Worm (Caenorhabditis elegans) whole organism, L3 larva: Measurements from ENCODE around the gene brp-1.

Source experiments
- R02D3.7 ChIP-seq: fragments of 150-350 bp; optimal IDR thresholded peaks from 2 replicates; lab custom pipeline; 2014; ENCODE audit warnings: missing biosample characterization, missing genetic modification characterization
- ZK546.5 ChIP-seq: sonication (generic microtip); optimal IDR thresholded peaks from 2 replicates; lab custom pipeline; 2017; ENCODE audit warnings: missing biosample characterization, missing genetic modification characterization
- aly-2 ChIP-seq: fragments of 150-350 bp; optimal IDR thresholded peaks from 2 replicates; lab custom pipeline; 2014; ENCODE audit warnings: missing biosample characterization, missing genetic modification characterization
- ama-1 ChIP-seq: fragments of 150-350 bp; optimal IDR thresholded peaks from 2 replicates; lab custom pipeline; 2018
- ceh-16 ChIP-seq: sonication (generic microtip); optimal IDR thresholded peaks from 2 replicates; lab custom pipeline; 2017; ENCODE audit warnings: missing biosample characterization, missing genetic modification characterization
- ceh-28 ChIP-seq: fragments of 150-350 bp; optimal IDR thresholded peaks from 2 replicates; lab custom pipeline; 2014; ENCODE audit warnings: missing biosample characterization, missing genetic modification reagents, missing genetic modification characterization
- ceh-9 ChIP-seq: sonication (generic microtip); optimal IDR thresholded peaks from 2 replicates; lab custom pipeline; 2018; ENCODE audit warnings: missing biosample characterization, missing genetic modification characterization
- daf-12 ChIP-seq: fragments of 150-350 bp; optimal IDR thresholded peaks from 2 replicates; lab custom pipeline; 2014; ENCODE audit warnings: missing biosample characterization, missing genetic modification reagents, missing genetic modification characterization
- egl-27 ChIP-seq: sonication (generic microtip); optimal IDR thresholded peaks from 4 replicates; lab custom pipeline; 2017; ENCODE audit warnings: missing biosample characterization, missing genetic modification reagents, missing genetic modification characterization
- egl-5 ChIP-seq: fragments of 150-350 bp; optimal IDR thresholded peaks from 2 replicates; lab custom pipeline; 2017; ENCODE audit warnings: missing biosample characterization, missing genetic modification reagents, missing genetic modification characterization, inconsistent platforms
- elt-2 ChIP-seq: sonication (generic microtip); optimal IDR thresholded peaks from 2 replicates; lab custom pipeline; 2016; ENCODE audit warnings: missing genetic modification reagents, mild to moderate bottlenecking, missing genetic modification characterization, missing compliant biosample characterization
- eor-1 ChIP-seq, 2 experiments: fragments of 150-350 bp; optimal IDR thresholded peaks; 2 replicates each; lab custom pipeline; 2014 to 2018; ENCODE audit warnings: missing biosample characterization in 2 of 2, missing genetic modification characterization in 2 of 2
- fkh-10 ChIP-seq: sonication (generic microtip); optimal IDR thresholded peaks from 2 replicates; lab custom pipeline; 2017; ENCODE audit warnings: missing biosample characterization, missing genetic modification reagents, missing genetic modification characterization
- hmg-11 ChIP-seq: sonication (generic microtip); optimal IDR thresholded peaks from 2 replicates; lab custom pipeline; 2016; ENCODE audit warnings: missing genetic modification characterization, missing compliant biosample characterization
- jun-1 ChIP-seq: fragments of 150-350 bp; optimal IDR thresholded peaks from 2 replicates; lab custom pipeline; 2014; ENCODE audit warnings: missing biosample characterization, missing genetic modification reagents, missing genetic modification characterization
- lin-15B ChIP-seq: fragments of 150-350 bp; optimal IDR thresholded peaks from 2 replicates; lab custom pipeline; 2014; ENCODE audit warnings: missing biosample characterization, missing genetic modification characterization
- lsy-12 ChIP-seq: sonication (generic microtip); optimal IDR thresholded peaks from 2 replicates; lab custom pipeline; 2016; ENCODE audit warnings: mild to moderate bottlenecking, missing genetic modification characterization, missing compliant biosample characterization
- mdl-1 ChIP-seq: fragments of 150-350 bp; optimal IDR thresholded peaks from 2 replicates; lab custom pipeline; 2014; ENCODE audit warnings: missing biosample characterization, missing genetic modification characterization
- mml-1 ChIP-seq: fragments of 150-350 bp; sonication (generic microtip); optimal IDR thresholded peaks from 3 replicates; lab custom pipeline; 2014; ENCODE audit warnings: missing biosample characterization, missing genetic modification characterization
- nfya-1 ChIP-seq: sonication (generic microtip); optimal IDR thresholded peaks from 2 replicates; lab custom pipeline; 2017; ENCODE audit warnings: missing genetic modification characterization, mild to moderate bottlenecking, missing compliant biosample characterization, antibody characterized with exemption, moderate library complexity; ENCODE audit not compliant: insufficient read depth
- nhr-12 ChIP-seq: fragments of 150-350 bp; optimal IDR thresholded peaks from 2 replicates; lab custom pipeline; 2014; ENCODE audit warnings: missing biosample characterization, missing genetic modification characterization
- nhr-23 ChIP-seq: fragments of 150-350 bp; optimal IDR thresholded peaks from 2 replicates; lab custom pipeline; 2014; ENCODE audit warnings: missing biosample characterization, missing genetic modification reagents, missing genetic modification characterization
- nhr-237 ChIP-seq: fragments of 150-350 bp; optimal IDR thresholded peaks from 2 replicates; lab custom pipeline; 2014; ENCODE audit warnings: missing biosample characterization, missing genetic modification characterization
- nhr-25 ChIP-seq: sonication (generic microtip); optimal IDR thresholded peaks from 2 replicates; lab custom pipeline; 2017; ENCODE audit warnings: missing biosample characterization, missing genetic modification characterization
- nhr-43 ChIP-seq: sonication (generic microtip); optimal IDR thresholded peaks from 2 replicates; lab custom pipeline; 2016; ENCODE audit warnings: mild to moderate bottlenecking, missing genetic modification characterization, missing compliant biosample characterization; ENCODE audit not compliant: poor library complexity, severe bottlenecking
- nhr-67 ChIP-seq: fragments of 150-350 bp; optimal IDR thresholded peaks from 2 replicates; lab custom pipeline; 2014; ENCODE audit warnings: missing biosample characterization, missing genetic modification characterization
- nhr-76 ChIP-seq: fragments of 150-350 bp; sonication (generic microtip); optimal IDR thresholded peaks from 5 replicates; lab custom pipeline; 2014; ENCODE audit warnings: missing biosample characterization, missing genetic modification characterization
- nhr-77 ChIP-seq: fragments of 150-350 bp; optimal IDR thresholded peaks from 2 replicates; lab custom pipeline; 2014; ENCODE audit warnings: missing biosample characterization, missing genetic modification characterization
- pha-4 ChIP-seq: fragments of 150-350 bp; optimal IDR thresholded peaks from 2 replicates; lab custom pipeline; 2014; ENCODE audit warnings: missing biosample characterization, missing genetic modification reagents, missing genetic modification characterization
- sea-2 ChIP-seq: fragments of 150-350 bp; sonication (generic microtip); optimal IDR thresholded peaks from 4 replicates; lab custom pipeline; 2014; ENCODE audit warnings: missing biosample characterization, missing genetic modification reagents, missing genetic modification characterization
- skn-1 ChIP-seq: fragments of 150-350 bp; optimal IDR thresholded peaks from 2 replicates; lab custom pipeline; 2014; ENCODE audit warnings: missing biosample characterization, missing genetic modification characterization
- snpc-4 ChIP-seq: fragments of 150-350 bp; optimal IDR thresholded peaks from 2 replicates; lab custom pipeline; 2014; ENCODE audit warnings: missing biosample characterization, missing genetic modification characterization
- tbx-2 ChIP-seq: sonication (generic microtip); optimal IDR thresholded peaks from 2 replicates; lab custom pipeline; 2016; ENCODE audit warnings: mild to moderate bottlenecking, missing genetic modification characterization, missing compliant biosample characterization
- unc-39 ChIP-seq: sonication (generic microtip); optimal IDR thresholded peaks from 4 replicates; lab custom pipeline; 2017; ENCODE audit warnings: missing biosample characterization, missing genetic modification characterization
- zag-1 ChIP-seq: fragments of 150-350 bp; optimal IDR thresholded peaks from 2 replicates; lab custom pipeline; 2014; ENCODE audit warnings: missing biosample characterization, missing genetic modification characterization
- ztf-11 ChIP-seq: fragments of 150-350 bp; optimal IDR thresholded peaks from 2 replicates; lab custom pipeline; 2014; ENCODE audit warnings: missing biosample characterization, missing genetic modification characterization
- ztf-4 ChIP-seq: fragments of 150-350 bp; optimal IDR thresholded peaks from 2 replicates; lab custom pipeline; 2014; ENCODE audit warnings: missing biosample characterization, missing genetic modification characterization

Gene brp-1

ce11 chrIII:12020074-12020602, at the start of gene brp-1:
Gene brp-1 (plus strand): TSS chrIII:12020552.
- no peak for TF ChIP-seq eor-1 (tag; optimal IDR thresholded peaks at IDR 0.05; lab: Kevin White, UChicago)
- no peak for TF ChIP-seq nfya-1 (tag; lab: Kevin White, UChicago)
- TF ChIP-seq mml-1 (tag; lab: Kevin White, UChicago): no peak
- TF ChIP-seq snpc-4 (tag; lab: Kevin White, UChicago): no peak
- no peak for TF ChIP-seq skn-1 (tag; lab: Kevin White, UChicago)
- TF ChIP-seq egl-27: no peak
- no peak for TF ChIP-seq zag-1
- no peak for TF ChIP-seq ztf-11
- TF ChIP-seq tbx-2 (tag; lab: Kevin White, UChicago): no peak
- TF ChIP-seq ZK546.5: no peak
- TF ChIP-seq mdl-1: no peak
- TF ChIP-seq unc-39 (tag; lab: Kevin White, UChicago): no peak
- TF ChIP-seq fkh-10 (GFP tag; lab: Kevin White, UChicago): no peak
- no peak for TF ChIP-seq elt-2
- TF ChIP-seq nhr-12 (tag; lab: Kevin White, UChicago): no peak
- TF ChIP-seq nhr-43 (tag; lab: Kevin White, UChicago): peak; percentile 67
- TF ChIP-seq ceh-9: no peak
- no peak for TF ChIP-seq aly-2 (tag; lab: Kevin White, UChicago)
- no peak for TF ChIP-seq lsy-12 (tag; lab: Kevin White, UChicago)
- peak; percentile 21 for TF ChIP-seq nhr-23 (tag; lab: Kevin White, UChicago)
- TF ChIP-seq sea-2: no peak
- TF ChIP-seq daf-12: no peak
- TF ChIP-seq egl-5 (tag; lab: Kevin White, UChicago): no peak
- no peak for TF ChIP-seq nhr-25 (tag; lab: Kevin White, UChicago)
- peak; percentile 32 for TF ChIP-seq ama-1
- no peak for TF ChIP-seq nhr-67 (tag; lab: Kevin White, UChicago)

ce11 chrIII:11971342-11971741, 49.0 kb upstream of the brp-1 start, which contains the start of gene Y56A3A.28:
Gene Y56A3A.28 (minus strand): TSS chrIII:11971374.
- TF ChIP-seq nhr-237 (tag; lab: Kevin White, UChicago): no peak
- TF ChIP-seq lin-15B: no peak
- TF ChIP-seq eor-1 (tag; optimal IDR thresholded peaks at IDR 0.05; lab: Kevin White, UChicago): no peak
- no peak for TF ChIP-seq skn-1 (tag; lab: Kevin White, UChicago)
- no peak for TF ChIP-seq fkh-10 (GFP tag; lab: Kevin White, UChicago)
- TF ChIP-seq nfya-1 (tag; lab: Kevin White, UChicago): no peak
- TF ChIP-seq nhr-77 (tag; lab: Kevin White, UChicago): no peak
- TF ChIP-seq hmg-11: peak; percentile 46
- no peak for TF ChIP-seq tbx-2 (tag; lab: Kevin White, UChicago)
- no peak for TF ChIP-seq ceh-16 (tag; lab: Kevin White, UChicago)
- peak; percentile 61 for TF ChIP-seq ceh-28 (tag; lab: Kevin White, UChicago)
- no peak for TF ChIP-seq ztf-4 (tag; lab: Kevin White, UChicago)

- TF ChIP-seq nhr-23 (tag; lab: Kevin White, UChicago) (no peak), fkh-10 (GFP tag; lab: Kevin White, UChicago) (no peak), nhr-76 (tag; lab: Kevin White, UChicago) (no peak), ceh-16 (tag; lab: Kevin White, UChicago) (no peak), lin-15B (no peak), ceh-28 (tag; lab: Kevin White, UChicago) (no peak), R02D3.7 (tag; lab: Kevin White, UChicago) (no peak), aly-2 (tag; lab: Kevin White, UChicago) (no peak), jun-1 (no peak)
These were observed 46.4 kb upstream of the brp-1 start, which contains the start of gene ung-1 for ce11 chrIII:11973996-11974395. Gene ung-1 (minus strand): TSS chrIII:11974096.

ce11 chrIII:11974414-11974813, 45.9 kb upstream of the brp-1 start, which contains the start of gene Y56A3A.31:
Gene Y56A3A.31 (plus strand): TSS chrIII:11974477.
- TF ChIP-seq hmg-11: no peak
- TF ChIP-seq R02D3.7 (tag; lab: Kevin White, UChicago): no peak
- TF ChIP-seq pha-4 (tag; lab: Kevin White, UChicago): peak; percentile 7
- TF ChIP-seq nfya-1 (tag; lab: Kevin White, UChicago): peak; percentile 35
- no peak for TF ChIP-seq nhr-76 (tag; lab: Kevin White, UChicago)
- TF ChIP-seq, all 47 proteins: peak for 2
